Fruit fly (Drosophila melanogaster): Measurements from ENCODE around the gene Rab9D.

DNA sequence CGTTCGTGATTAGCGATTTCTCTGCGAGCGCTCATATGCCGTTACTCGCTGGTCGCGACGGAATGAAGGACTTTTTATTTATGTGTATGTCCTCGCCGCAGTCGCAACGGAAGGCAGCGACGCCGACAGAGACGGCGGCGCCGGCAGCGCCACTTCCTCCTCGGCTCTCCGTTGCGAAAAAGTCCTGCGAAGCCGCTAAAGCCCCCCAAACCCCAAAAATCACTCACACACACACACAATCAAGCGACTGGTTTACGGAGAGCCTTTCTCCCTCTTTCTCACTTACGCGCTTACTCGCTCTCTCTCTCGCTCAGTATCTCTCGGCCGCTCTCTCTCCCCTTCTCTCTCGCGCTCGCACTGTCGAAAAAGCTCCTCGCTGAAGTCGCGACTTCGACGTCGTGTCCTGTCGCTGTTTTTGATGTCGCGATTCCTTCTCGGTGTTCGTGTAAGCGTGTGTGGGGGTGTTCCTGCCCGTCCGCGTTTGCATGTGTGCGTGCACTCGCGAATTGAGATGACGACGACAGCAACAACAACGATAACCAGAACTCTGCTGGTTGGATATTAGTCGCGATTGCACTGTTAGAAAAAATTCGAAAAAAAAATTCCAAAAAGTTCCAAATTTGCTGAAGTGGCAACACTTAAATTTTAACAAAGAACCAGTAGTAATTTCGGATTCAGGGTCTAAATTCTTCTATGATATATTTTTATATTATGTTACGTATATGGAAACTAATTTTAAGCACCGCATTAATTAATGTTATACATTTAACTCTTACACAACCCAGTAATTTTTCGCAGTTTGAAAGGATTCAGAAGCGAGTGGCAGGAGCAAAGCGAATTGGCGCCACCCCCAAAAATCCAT is 31.5 kb downstream of the Rab9D start, which contains the start of gene CG43347:
- TF ChIP-seq usp (GFP tag; optimal IDR thresholded peaks at IDR 0.05) (no peak), Dll (optimal IDR thresholded peaks at IDR 0.05) (no peak), CG8478 (optimal IDR thresholded peaks at IDR 0.05) (no peak), pan (optimal IDR thresholded peaks at IDR 0.05) (no peak)

All from whole organism.